Fruit fly (Drosophila melanogaster) whole organism, embryonic: ENCODE results near the gene CG6216.

Experiments
- Aef1 ChIP-seq: fragments of 200-800 bp; sonication (Bioruptor generic); IDR thresholded peaks from 3 replicates; pipeline ENCODE4 v1.3.6; 2022; ENCODE audit warnings: missing biosample characterization, missing genetic modification characterization
- C15 ChIP-seq: fragments of 200-800 bp; sonication (Bioruptor generic); IDR thresholded peaks from 3 replicates; pipeline ENCODE4 v1.3.6; 2022; ENCODE audit warnings: missing biosample characterization, missing genetic modification characterization
- CG10147 ChIP-seq: fragments of 200-800 bp; sonication (Bioruptor generic); optimal IDR thresholded peaks from 2 replicates; lab custom pipeline; 2019; ENCODE audit warnings: missing biosample characterization, mild to moderate bottlenecking, missing genetic modification characterization, moderate library complexity
- CG10543 ChIP-seq: fragments of 200-800 bp; sonication (Bioruptor generic); optimal IDR thresholded peaks from 3 replicates; lab custom pipeline; 2017; ENCODE audit warnings: missing biosample characterization, mild to moderate bottlenecking, missing genetic modification characterization, moderate library complexity
- CG11093 ChIP-seq: fragments of 200-800 bp; sonication (Bioruptor generic); IDR thresholded peaks from 3 replicates; pipeline ENCODE4 v1.3.6; 2022; ENCODE audit warnings: missing biosample characterization, missing genetic modification characterization
- CG11456 ChIP-seq: fragments of 200-800 bp; sonication (Bioruptor generic); IDR thresholded peaks from 3 replicates; pipeline ENCODE4 v1.3.6; 2022; ENCODE audit warnings: missing biosample characterization, missing genetic modification characterization
- CG16813 ChIP-seq: fragments of 200-800 bp; sonication (Bioruptor generic); IDR thresholded peaks from 3 replicates; pipeline ENCODE4 v1.3.6; 2022; ENCODE audit warnings: missing biosample characterization, missing genetic modification characterization; ENCODE audit not compliant: partially characterized antibody
- CG18764 ChIP-seq: fragments of 200-800 bp; sonication (Bioruptor generic); optimal IDR thresholded peaks from 3 replicates; lab custom pipeline; 2016; ENCODE audit warnings: missing biosample characterization, missing genetic modification characterization
- CG2202 ChIP-seq: fragments of 200-800 bp; sonication (Bioruptor generic); optimal IDR thresholded peaks from 2 replicates; lab custom pipeline; 2018; ENCODE audit warnings: missing biosample characterization, mild to moderate bottlenecking, missing genetic modification characterization
- CG30403 ChIP-seq: fragments of 200-800 bp; sonication (Bioruptor generic); optimal IDR thresholded peaks from 3 replicates; lab custom pipeline; 2016; ENCODE audit warnings: missing biosample characterization, missing genetic modification characterization
- CG32772 ChIP-seq: fragments of 200-800 bp; sonication (Bioruptor generic); IDR thresholded peaks from 2 replicates; pipeline ENCODE4 v1.3.6; 2022; ENCODE audit warnings: missing biosample characterization, missing genetic modification characterization
- CG4404 ChIP-seq: fragments of 200-800 bp; sonication (Bioruptor generic); IDR thresholded peaks from 2 replicates; pipeline ENCODE4 v1.3.6; 2022; ENCODE audit warnings: missing biosample characterization, missing genetic modification characterization
- CG5180 ChIP-seq: fragments of 200-800 bp; sonication (Bioruptor generic); optimal IDR thresholded peaks from 3 replicates; lab custom pipeline; 2017; ENCODE audit warnings: missing biosample characterization, missing genetic modification characterization, mild to moderate bottlenecking, moderate library complexity, missing genetic modification reagents
- CG6254 ChIP-seq: fragments of 200-800 bp; sonication (Bioruptor generic); optimal IDR thresholded peaks from 3 replicates; lab custom pipeline; 2017; ENCODE audit warnings: mild to moderate bottlenecking, missing biosample characterization, missing genetic modification reagents, missing genetic modification characterization
- CG7839 ChIP-seq: fragments of 200-800 bp; sonication (Bioruptor generic); optimal IDR thresholded peaks from 3 replicates; lab custom pipeline; 2018; ENCODE audit warnings: missing biosample characterization, mild to moderate bottlenecking, missing genetic modification characterization, moderate library complexity
- CG7928 ChIP-seq: fragments of 200-800 bp; sonication (Bioruptor generic); optimal IDR thresholded peaks from 2 replicates; lab custom pipeline; 2017; ENCODE audit warnings: missing biosample characterization, mild to moderate bottlenecking, missing genetic modification characterization
- CG7987 ChIP-seq: fragments of 200-800 bp; sonication (Bioruptor generic); optimal IDR thresholded peaks from 2 replicates; lab custom pipeline; 2018; ENCODE audit warnings: missing biosample characterization, mild to moderate bottlenecking, missing genetic modification characterization, moderate library complexity
- CG8359 ChIP-seq: fragments of 200-800 bp; sonication (Bioruptor generic); optimal IDR thresholded peaks from 2 replicates; lab custom pipeline; 2017; ENCODE audit warnings: missing biosample characterization, mild to moderate bottlenecking, missing genetic modification characterization, borderline replicate concordance
- CG8388 ChIP-seq: fragments of 200-800 bp; sonication (Bioruptor generic); optimal IDR thresholded peaks from 2 replicates; lab custom pipeline; 2019; ENCODE audit warnings: missing biosample characterization, mild to moderate bottlenecking, missing genetic modification characterization, moderate library complexity
- CG8478 ChIP-seq: fragments of >200 bp; optimal IDR thresholded peaks from 2 replicates; lab custom pipeline; 2018
- CoRest ChIP-seq: fragments of 200-800 bp; sonication (Bioruptor generic); optimal IDR thresholded peaks from 3 replicates; lab custom pipeline; 2018; ENCODE audit warnings: missing biosample characterization, mild to moderate bottlenecking, missing genetic modification characterization, moderate library complexity
- Dip2 ChIP-seq: fragments of 200-800 bp; sonication (Bioruptor generic); IDR thresholded peaks from 2 replicates; pipeline ENCODE4 v1.3.6; 2022; ENCODE audit warnings: missing biosample characterization, missing genetic modification characterization
- Hmx ChIP-seq: fragments of 200-800 bp; sonication (Bioruptor generic); optimal IDR thresholded peaks from 2 replicates; lab custom pipeline; 2016; ENCODE audit warnings: missing biosample characterization, missing genetic modification characterization
- Lhr ChIP-seq: fragments of 200-800 bp; sonication (Bioruptor generic); optimal IDR thresholded peaks from 3 replicates; lab custom pipeline; 2017; ENCODE audit warnings: mild to moderate bottlenecking, missing biosample characterization, missing genetic modification reagents, missing genetic modification characterization
- Max ChIP-seq: fragments of 200-800 bp; sonication (Bioruptor generic); optimal IDR thresholded peaks from 2 replicates; lab custom pipeline; 2016; ENCODE audit warnings: missing biosample characterization, mild to moderate bottlenecking, missing genetic modification characterization
- Meics ChIP-seq: fragments of 200-800 bp; sonication (Bioruptor generic); optimal IDR thresholded peaks from 2 replicates; lab custom pipeline; 2017; ENCODE audit warnings: missing biosample characterization, mild to moderate bottlenecking, missing genetic modification characterization
- Mrtf ChIP-seq: fragments of 200-800 bp; sonication (Bioruptor generic); IDR thresholded peaks from 3 replicates; pipeline ENCODE4 v1.3.6; 2022; ENCODE audit warnings: missing biosample characterization, missing genetic modification characterization
- Oaz ChIP-seq: fragments of 200-800 bp; sonication (Bioruptor generic); IDR thresholded peaks from 2 replicates; pipeline ENCODE4 v1.3.6; 2022; ENCODE audit warnings: missing biosample characterization, missing genetic modification characterization
- Oli ChIP-seq: fragments of 200-800 bp; sonication (Bioruptor generic); optimal IDR thresholded peaks from 2 replicates; lab custom pipeline; 2018; ENCODE audit warnings: missing biosample characterization, mild to moderate bottlenecking, missing genetic modification characterization, moderate library complexity
- Pdp1 ChIP-seq, 2 experiments: fragments of 200-800 bp; sonication (Bioruptor generic); optimal IDR thresholded peaks; 3 replicates each; lab custom pipeline; 2016; ENCODE audit warnings: missing biosample characterization in 2 of 2, missing genetic modification characterization in 2 of 2, mild to moderate bottlenecking in 1 of 2, moderate library complexity in 1 of 2
- Ravus ChIP-seq: fragments of 200-800 bp; sonication (Bioruptor generic); IDR thresholded peaks from 2 replicates; pipeline ENCODE4 v1.3.6; 2022; ENCODE audit warnings: missing biosample characterization, missing genetic modification characterization
- Taf1 ChIP-seq: fragments of 200-800 bp; sonication (Bioruptor generic); IDR thresholded peaks from 2 replicates; pipeline ENCODE4 v1.3.6; 2022; ENCODE audit warnings: missing biosample characterization, missing genetic modification characterization
- Xrp1 ChIP-seq: fragments of 200-800 bp; sonication (Bioruptor generic); IDR thresholded peaks from 2 replicates; pipeline ENCODE4 v1.3.6; 2022; ENCODE audit warnings: missing biosample characterization, missing genetic modification characterization
- abd-A ChIP-seq: fragments of 200-800 bp; sonication (Bioruptor generic); optimal IDR thresholded peaks from 3 replicates; lab custom pipeline; 2019; ENCODE audit warnings: missing biosample characterization, mild to moderate bottlenecking, missing genetic modification characterization, moderate library complexity
- bbx ChIP-seq: fragments of 200-800 bp; sonication (Bioruptor generic); IDR thresholded peaks from 2 replicates; pipeline ENCODE4 v1.3.6; 2022; ENCODE audit warnings: missing biosample characterization, missing genetic modification characterization; ENCODE audit not compliant: partially characterized antibody
- cas ChIP-seq: fragments of 200-800 bp; sonication (Bioruptor generic); IDR thresholded peaks from 2 replicates; pipeline ENCODE4 v1.3.6; 2022; ENCODE audit warnings: missing biosample characterization, missing genetic modification characterization
- chn ChIP-seq: fragments of 200-800 bp; sonication (Bioruptor generic); optimal IDR thresholded peaks from 2 replicates; lab custom pipeline; 2016; ENCODE audit warnings: missing biosample characterization, missing genetic modification characterization
- croc ChIP-seq: fragments of 200-800 bp; sonication (Bioruptor generic); conservative IDR thresholded peaks from 3 replicates; pipeline ENCODE4 v1.3.6; 2022; ENCODE audit warnings: missing biosample characterization, missing genetic modification characterization
- en ChIP-seq: fragments of 200-800 bp; sonication (Bioruptor generic); optimal IDR thresholded peaks from 2 replicates; lab custom pipeline; 2016; ENCODE audit warnings: missing biosample characterization, missing genetic modification characterization
- eyg ChIP-seq: fragments of 200-800 bp; sonication (Bioruptor generic); optimal IDR thresholded peaks from 3 replicates; lab custom pipeline; 2016; ENCODE audit warnings: missing biosample characterization, missing genetic modification characterization
- fd3F ChIP-seq: fragments of 200-800 bp; sonication (Bioruptor generic); optimal IDR thresholded peaks from 2 replicates; lab custom pipeline; 2018; ENCODE audit warnings: missing biosample characterization, mild to moderate bottlenecking, missing genetic modification characterization, moderate library complexity
- jumu ChIP-seq: fragments of 200-800 bp; sonication (Bioruptor generic); optimal IDR thresholded peaks from 3 replicates; lab custom pipeline; 2016; ENCODE audit warnings: missing biosample characterization, missing genetic modification characterization
- klu ChIP-seq: fragments of 200-800 bp; sonication (Bioruptor generic); IDR thresholded peaks from 2 replicates; pipeline ENCODE4 v1.3.6; 2022; ENCODE audit warnings: missing biosample characterization, missing genetic modification characterization
- lab ChIP-seq: fragments of 200-800 bp; sonication (Bioruptor generic); optimal IDR thresholded peaks from 3 replicates; lab custom pipeline; 2017; ENCODE audit warnings: missing biosample characterization, missing genetic modification characterization, mild to moderate bottlenecking, moderate library complexity, missing genetic modification reagents
- lmd ChIP-seq: fragments of 200-800 bp; sonication (Bioruptor generic); IDR thresholded peaks from 2 replicates; pipeline ENCODE4 v1.3.6; 2022; ENCODE audit warnings: missing biosample characterization, missing genetic modification characterization
- oc ChIP-seq: fragments of 200-800 bp; sonication (Bioruptor generic); optimal IDR thresholded peaks from 2 replicates; lab custom pipeline; 2018; ENCODE audit warnings: missing biosample characterization, mild to moderate bottlenecking, missing genetic modification characterization, moderate library complexity
- pb ChIP-seq: fragments of 200-800 bp; sonication (Bioruptor generic); optimal IDR thresholded peaks from 3 replicates; lab custom pipeline; 2016; ENCODE audit warnings: missing biosample characterization, missing genetic modification characterization
- pnt ChIP-seq: fragments of 200-800 bp; sonication (Bioruptor generic); optimal IDR thresholded peaks from 3 replicates; lab custom pipeline; 2016; ENCODE audit warnings: missing biosample characterization, missing genetic modification characterization
- rib ChIP-seq: fragments of 200-800 bp; sonication (Bioruptor generic); IDR thresholded peaks from 2 replicates; pipeline ENCODE4 v1.3.6; 2022; ENCODE audit warnings: missing biosample characterization, missing genetic modification characterization
- sob ChIP-seq: fragments of 200-800 bp; sonication (Bioruptor generic); IDR thresholded peaks from 2 replicates; pipeline ENCODE4 v1.3.6; 2022; ENCODE audit warnings: missing biosample characterization, missing genetic modification characterization
- toy ChIP-seq: fragments of 200-800 bp; sonication (Bioruptor generic); IDR thresholded peaks from 2 replicates; pipeline ENCODE4 v1.3.6; 2022; ENCODE audit warnings: missing biosample characterization, missing genetic modification characterization
- unc-4 ChIP-seq: fragments of 200-800 bp; sonication (Bioruptor generic); IDR thresholded peaks from 2 replicates; pipeline ENCODE4 v1.3.6; 2022; ENCODE audit warnings: missing biosample characterization, missing genetic modification characterization; ENCODE audit not compliant: partially characterized antibody

CG6216 gene

DNA sequence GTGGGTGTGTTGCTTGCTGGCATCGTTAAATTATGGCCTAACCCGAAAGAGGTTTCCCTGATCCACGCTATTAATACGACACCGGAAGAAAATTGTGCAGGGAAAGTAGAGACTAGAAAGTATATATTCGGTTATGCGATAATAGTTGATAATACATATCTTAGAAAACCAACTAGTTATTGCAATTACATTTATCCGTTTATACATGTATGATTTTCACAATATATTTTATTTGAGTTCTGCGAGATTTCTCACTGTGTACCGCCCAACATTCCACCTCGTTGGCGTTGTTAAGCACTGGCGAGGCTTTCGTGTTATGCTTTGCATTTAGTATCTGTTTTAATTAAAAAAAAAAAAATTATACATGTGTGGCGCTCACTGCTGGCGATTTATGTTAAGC is 4.8 kb upstream of the CG6216 start (continued):
- TF ChIP-seq Xrp1 (GFP tag; lab: Robert Waterston, UW) (no peak), CG10543 (no peak), oc (tag; lab: Kevin White, UChicago) (no peak), CoRest (peak; percentile 7), CG6254 (GFP tag; lab: Kevin White, UChicago) (no peak), CG11456 (GFP tag; lab: Robert Waterston, UW) (no peak), CG7987 (GFP tag; lab: Kevin White, UChicago) (no peak), CG30403 (no peak), unc-4 (GFP tag; lab: Robert Waterston, UW) (no peak), CG7928 (GFP tag; lab: Kevin White, UChicago) (no peak), CG8478 (lab: Kevin White, UChicago) (no peak), Oli (tag; lab: Kevin White, UChicago) (no peak), pb (no peak), bbx (GFP tag; lab: Robert Waterston, UW) (no peak), CG18764 (GFP tag; lab: Kevin White, UChicago) (no peak), pnt (no peak), Oaz (GFP tag; lab: Robert Waterston, UW) (no peak), Aef1 (no peak), CG5180 (GFP tag; lab: Kevin White, UChicago) (no peak), lab (no peak), cas (GFP tag; lab: Robert Waterston, UW) (no peak), klu (GFP tag; lab: Robert Waterston, UW) (0 out of 2 replicates have a peak, but pooled peaks have one; percentile 13), CG10147 (GFP tag; lab: Kevin White, UChicago) (no peak), eyg (no peak), Hmx (GFP tag; lab: Kevin White, UChicago) (no peak), CG8359 (GFP tag; lab: Kevin White, UChicago) (no peak), rib (GFP tag; lab: Robert Waterston, UW) (no peak), Max (GFP tag; lab: Kevin White, UChicago) (no peak), Mrtf (GFP tag; lab: Robert Waterston, UW) (no peak), CG16813 (GFP tag; lab: Robert Waterston, UW) (no peak), chn (GFP tag; lab: Kevin White, UChicago) (no peak), CG11093 (GFP tag; lab: Robert Waterston, UW) (no peak), CG8388 (no peak), Ravus (GFP tag; lab: Robert Waterston, UW) (no peak), Pdp1 (GFP tag; optimal IDR thresholded peaks at IDR 0.05; lab: Kevin White, UChicago) (no peak), en (no peak), C15 (no peak), CG4404 (GFP tag; lab: Robert Waterston, UW) (no peak), Taf1 (no peak), sob (no peak), CG32772 (no peak), CG7839 (tag; lab: Kevin White, UChicago) (no peak), toy (GFP tag; lab: Robert Waterston, UW) (no peak), Dip2 (GFP tag; lab: Robert Waterston, UW) (no peak), Meics (GFP tag; lab: Kevin White, UChicago) (no peak), CG2202 (tag; lab: Kevin White, UChicago) (no peak), Lhr (GFP tag; lab: Kevin White, UChicago) (no peak), jumu (GFP tag; lab: Kevin White, UChicago) (no peak), lmd (peak; percentile 5), fd3F (no peak), croc (GFP tag; lab: Robert Waterston, UW) (no peak), abd-A (tag; lab: Kevin White, UChicago) (no peak)
